Worm (Caenorhabditis elegans): Measurements from ENCODE around the gene sfxn-2.

- TF ChIP-seq lir-3 (tag; optimal IDR thresholded peaks at IDR 0.05) (no peak), snpc-4 (tag; optimal IDR thresholded peaks at IDR 0.05) (no peak), aly-2 (tag; optimal IDR thresholded peaks at IDR 0.05) (no peak), nhr-28 (tag; optimal IDR thresholded peaks at IDR 0.05) (no peak), T26A8.4 (GFP tag; IDR thresholded peaks at IDR 0.05) (no peak), ZK337.2 (GFP tag; IDR thresholded peaks at IDR 0.05) (no peak), mdl-1 (tag; optimal IDR thresholded peaks at IDR 0.05) (no peak)
These were observed 45.6 kb upstream of the sfxn-2 start, which contains the start of the genes F45E1.1 and F45E1.2 for ce11 chrX:8003663-8004062.
